Worm (Caenorhabditis elegans): ENCODE measurements around the gene sru-19.

ce11 chrIV:12520150-12520549 is 21.8 kb downstream of the sru-19 start, which contains the start of gene tsp-4:
- TF ChIP-seq tbp1 (GFP tag; optimal IDR thresholded peaks at IDR 0.05): no peak
- no peak for TF ChIP-seq unc-62 (GFP tag; optimal IDR thresholded peaks at IDR 0.05)
- no peak for TF ChIP-seq him-1 (tag; optimal IDR thresholded peaks at IDR 0.05)
- no peak for TF ChIP-seq ceh-40 (GFP tag; IDR thresholded peaks at IDR 0.05)
- no peak for TF ChIP-seq lsy-27 (tag; optimal IDR thresholded peaks at IDR 0.05; ENCODE audit: borderline replicate concordance, insufficient read depth)

All from whole organism, young adult.